Fruit fly (Drosophila melanogaster) S2 (cell line): ENCODE data around the gene CG14326.

Source experiments
- CG8478 ChIP-seq: fragments of >200 bp; optimal IDR thresholded peaks from 2 replicates; lab custom pipeline; 2018
- CTCF ChIP-seq, 2 experiments: fragments of >200 bp; optimal IDR thresholded peaks; 2 replicates each; lab custom pipeline; 2018

CG14326 gene

dm6 chr3R:17626827-17627226 is 7.9 kb downstream of the CG14326 start, which contains the start of gene CG14325:
TSS of gene CG14325 (plus strand) at chr3R:17627127.
- no peak for TF ChIP-seq CG8478
- TF ChIP-seq CTCF (optimal IDR thresholded peaks at IDR 0.05; lab: Kevin White, UChicago) = no peak

dm6 chr3R:17630417-17630816 is 11.5 kb downstream of the CG14326 start, which contains the start of gene CG43175:
TSS of gene CG43175 (plus strand) at chr3R:17630717.
- no peak for TF ChIP-seq CTCF (optimal IDR thresholded peaks at IDR 0.05; lab: Kevin White, UChicago)
- no peak for TF ChIP-seq CG8478

dm6 chr3R:17631176-17631865 is 12.4 kb downstream of the CG14326 start:
- TF ChIP-seq CTCF (optimal IDR thresholded peaks at IDR 0.05; lab: Kevin White, UChicago) = no peak

dm6 chr3R:17644019-17644418 is 25.1 kb downstream of the CG14326 start:
- no peak for TF ChIP-seq CG8478

- TF ChIP-seq CG8478 = no peak
- TF ChIP-seq CTCF (optimal IDR thresholded peaks at IDR 0.05; lab: Kevin White, UChicago) = no peak
Observed at dm6 chr3R:17645239-17645638, 26.3 kb downstream of the CG14326 start.

dm6 chr3R:17646102-17647050 is 27.5 kb downstream of the CG14326 start:
- no peak for TF ChIP-seq CTCF (optimal IDR thresholded peaks at IDR 0.05; lab: Kevin White, UChicago)
- TF ChIP-seq CG8478 = no peak

dm6 chr3R:17647444-17647843 is 28.5 kb downstream of the CG14326 start, which contains the start of gene CG14322:
TSS of gene CG14322 (plus strand) at chr3R:17647679.
- TF ChIP-seq CG8478 (no peak), CTCF (optimal IDR thresholded peaks at IDR 0.05; lab: Kevin White, UChicago) (no peak)

dm6 chr3R:17653879-17654278 is 35.0 kb downstream of the CG14326 start:
- TF ChIP-seq CTCF (optimal IDR thresholded peaks at IDR 0.05; lab: Kevin White, UChicago) (no peak), CG8478 (no peak)

dm6 chr3R:17655040-17655439 is 36.1 kb downstream of the CG14326 start:
- TF ChIP-seq CTCF (optimal IDR thresholded peaks at IDR 0.05; lab: Kevin White, UChicago) = no peak
- no peak for TF ChIP-seq CG8478

dm6 chr3R:17656923-17657322 is 38.0 kb downstream of the CG14326 start:
- TF ChIP-seq CG8478 (no peak), CTCF (optimal IDR thresholded peaks at IDR 0.05; lab: Kevin White, UChicago) (no peak)

dm6 chr3R:17666061-17666796 is 47.3 kb downstream of the CG14326 start:
- TF ChIP-seq CG8478 (no peak), CTCF (optimal IDR thresholded peaks at IDR 0.05; lab: Kevin White, UChicago) (no peak)

dm6 chr3R:17666797-17667156 is 47.9 kb downstream of the CG14326 start:
- TF ChIP-seq CG8478 (no peak), CTCF (optimal IDR thresholded peaks at IDR 0.05; lab: Kevin White, UChicago) (no peak)

dm6 chr3R:17667279-17667678 is 48.4 kb downstream of the CG14326 start, which contains the start of gene CG45045:
TSS of gene CG45045 (plus strand) at chr3R:17667572.
- TF ChIP-seq CTCF (optimal IDR thresholded peaks at IDR 0.05; lab: Kevin White, UChicago) = no peak
- TF ChIP-seq CG8478 = no peak

- TF ChIP-seq CG8478 (no peak), CTCF (optimal IDR thresholded peaks at IDR 0.05; lab: Kevin White, UChicago) (no peak)
Observed at dm6 chr3R:17667987-17668386, 49.1 kb downstream of the CG14326 start.
